Fruit fly (Drosophila melanogaster) whole organism, embryonic: ENCODE measurements around the gene CG14147.

Source experiments
- Blimp-1 ChIP-seq: fragments of 200-800 bp; sonication (Bioruptor generic); optimal IDR thresholded peaks from 3 replicates; lab custom pipeline; 2018; ENCODE audit warnings: missing biosample characterization, missing genetic modification characterization, mild to moderate bottlenecking, moderate library complexity, missing genetic modification reagents
- CG10267 ChIP-seq: fragments of 200-800 bp; sonication (Bioruptor generic); optimal IDR thresholded peaks from 2 replicates; lab custom pipeline; 2018; ENCODE audit warnings: missing biosample characterization, mild to moderate bottlenecking, missing genetic modification characterization, moderate library complexity
- CG10543 ChIP-seq: fragments of 200-800 bp; sonication (Bioruptor generic); optimal IDR thresholded peaks from 3 replicates; lab custom pipeline; 2017; ENCODE audit warnings: missing biosample characterization, mild to moderate bottlenecking, missing genetic modification characterization, moderate library complexity
- CG10959 ChIP-seq: fragments of 200-800 bp; sonication (Bioruptor generic); IDR thresholded peaks from 2 replicates; pipeline ENCODE4 v1.3.6; 2022; ENCODE audit warnings: missing biosample characterization, missing genetic modification characterization
- CG11695 ChIP-seq: fragments of 200-800 bp; sonication (Bioruptor generic); IDR thresholded peaks from 3 replicates; pipeline ENCODE4 v1.3.6; 2022; ENCODE audit warnings: missing biosample characterization, missing genetic modification characterization
- CG12744 ChIP-seq: fragments of 200-800 bp; sonication (Bioruptor generic); optimal IDR thresholded peaks from 2 replicates; lab custom pipeline; 2016; ENCODE audit warnings: missing biosample characterization, missing genetic modification characterization
- CG12942 ChIP-seq: fragments of 200-800 bp; sonication (Bioruptor generic); optimal IDR thresholded peaks from 3 replicates; lab custom pipeline; 2016; ENCODE audit warnings: missing biosample characterization, missing genetic modification characterization
- CG13894 ChIP-seq: fragments of 200-800 bp; sonication (Bioruptor generic); optimal IDR thresholded peaks from 3 replicates; lab custom pipeline; 2018; ENCODE audit warnings: missing biosample characterization, mild to moderate bottlenecking, missing genetic modification characterization, moderate library complexity
- CG14050 ChIP-seq: fragments of 200-800 bp; sonication (Bioruptor generic); IDR thresholded peaks from 3 replicates; pipeline ENCODE4 v1.3.6; 2022; ENCODE audit warnings: missing biosample characterization, missing genetic modification characterization
- CG16779 ChIP-seq: fragments of 200-800 bp; sonication (Bioruptor generic); IDR thresholded peaks from 2 replicates; pipeline ENCODE4 v1.3.6; 2022; ENCODE audit warnings: missing biosample characterization, missing genetic modification characterization
- CG2116 ChIP-seq: fragments of 200-800 bp; sonication (Bioruptor generic); optimal IDR thresholded peaks from 3 replicates; lab custom pipeline; 2018; ENCODE audit warnings: missing biosample characterization, mild to moderate bottlenecking, missing genetic modification characterization
- CG2202 ChIP-seq: fragments of 200-800 bp; sonication (Bioruptor generic); optimal IDR thresholded peaks from 2 replicates; lab custom pipeline; 2018; ENCODE audit warnings: missing biosample characterization, mild to moderate bottlenecking, missing genetic modification characterization
- CG30431 ChIP-seq: fragments of 200-800 bp; sonication (Bioruptor generic); optimal IDR thresholded peaks from 2 replicates; lab custom pipeline; 2017; ENCODE audit warnings: missing biosample characterization, missing genetic modification characterization
- CG3281 ChIP-seq: fragments of 200-800 bp; sonication (Bioruptor generic); optimal IDR thresholded peaks from 3 replicates; lab custom pipeline; 2017; ENCODE audit warnings: missing biosample characterization, mild to moderate bottlenecking, missing genetic modification characterization
- CG3407 ChIP-seq: fragments of 200-800 bp; sonication (Bioruptor generic); optimal IDR thresholded peaks from 2 replicates; lab custom pipeline; 2018; ENCODE audit warnings: missing biosample characterization, mild to moderate bottlenecking, missing genetic modification characterization
- CG4360 ChIP-seq: fragments of 200-800 bp; sonication (Bioruptor generic); IDR thresholded peaks from 2 replicates; pipeline ENCODE4 v1.3.6; 2022; ENCODE audit warnings: missing biosample characterization, missing genetic modification characterization
- CG4404 ChIP-seq: fragments of 200-800 bp; sonication (Bioruptor generic); IDR thresholded peaks from 2 replicates; pipeline ENCODE4 v1.3.6; 2022; ENCODE audit warnings: missing biosample characterization, missing genetic modification characterization
- CG5180 ChIP-seq: fragments of 200-800 bp; sonication (Bioruptor generic); optimal IDR thresholded peaks from 3 replicates; lab custom pipeline; 2017; ENCODE audit warnings: missing biosample characterization, missing genetic modification characterization, mild to moderate bottlenecking, moderate library complexity, missing genetic modification reagents
- CG6689 ChIP-seq: fragments of 200-800 bp; sonication (Bioruptor generic); IDR thresholded peaks from 2 replicates; pipeline ENCODE4 v1.3.6; 2022; ENCODE audit warnings: missing biosample characterization, missing genetic modification characterization
- CG7556 ChIP-seq: fragments of 200-800 bp; sonication (Bioruptor generic); optimal IDR thresholded peaks from 2 replicates; lab custom pipeline; 2017; ENCODE audit warnings: missing biosample characterization, mild to moderate bottlenecking, missing genetic modification characterization
- CG8290 ChIP-seq, 3 experiments: fragments of 200-800 bp; sonication (Bioruptor generic); optimal IDR thresholded peaks; 2 replicates each; lab custom pipeline; 2016 to 2019; ENCODE audit warnings: missing biosample characterization in 3 of 3, missing genetic modification characterization in 3 of 3, mild to moderate bottlenecking in 2 of 3, moderate library complexity in 1 of 3
- CG8765 ChIP-seq: fragments of 200-800 bp; sonication (Bioruptor generic); IDR thresholded peaks from 2 replicates; pipeline ENCODE4 v1.3.6; 2022; ENCODE audit warnings: missing biosample characterization, missing genetic modification characterization
- CG9609 ChIP-seq: fragments of 200-800 bp; sonication (Bioruptor generic); optimal IDR thresholded peaks from 3 replicates; lab custom pipeline; 2016; ENCODE audit warnings: missing biosample characterization, missing genetic modification characterization
- Dbx ChIP-seq: fragments of 200-800 bp; sonication (Bioruptor generic); IDR thresholded peaks from 3 replicates; pipeline ENCODE4 v1.3.6; 2022; ENCODE audit warnings: missing biosample characterization, missing genetic modification characterization
- Deaf1 ChIP-seq: fragments of 200-800 bp; optimal IDR thresholded peaks from 3 replicates; lab custom pipeline; 2019; ENCODE audit warnings: missing biosample characterization, mild to moderate bottlenecking, missing genetic modification characterization, moderate library complexity
- Dip2 ChIP-seq: fragments of 200-800 bp; sonication (Bioruptor generic); IDR thresholded peaks from 2 replicates; pipeline ENCODE4 v1.3.6; 2022; ENCODE audit warnings: missing biosample characterization, missing genetic modification characterization
- Dref ChIP-seq: fragments of 200-800 bp; sonication (Bioruptor generic); IDR thresholded peaks from 2 replicates; pipeline ENCODE4 v1.3.6; 2022; ENCODE audit warnings: missing biosample characterization, missing genetic modification characterization
- Fer3 ChIP-seq: fragments of 200-800 bp; sonication (Bioruptor generic); optimal IDR thresholded peaks from 2 replicates; lab custom pipeline; 2018; ENCODE audit warnings: missing biosample characterization, mild to moderate bottlenecking, missing genetic modification characterization, moderate library complexity
- H2.0 ChIP-seq: fragments of 200-800 bp; sonication (Bioruptor generic); IDR thresholded peaks from 2 replicates; pipeline ENCODE4 v1.3.6; 2022; ENCODE audit warnings: missing biosample characterization, missing genetic modification characterization
- HLH54F ChIP-seq: fragments of 200-800 bp; sonication (Bioruptor generic); optimal IDR thresholded peaks from 3 replicates; lab custom pipeline; 2016; ENCODE audit warnings: missing biosample characterization, missing genetic modification characterization
- Hr51 ChIP-seq, 2 experiments: fragments of 200-800 bp; sonication (Bioruptor generic); optimal IDR thresholded peaks; 2 replicates in 1 of 2; 3 replicates in 1 of 2; lab custom pipeline; 2016 to 2018; ENCODE audit warnings: missing biosample characterization in 2 of 2, missing genetic modification characterization in 2 of 2, mild to moderate bottlenecking in 1 of 2, moderate library complexity in 1 of 2
- NK7.1 ChIP-seq: fragments of 200-800 bp; sonication (Bioruptor generic); optimal IDR thresholded peaks from 3 replicates; lab custom pipeline; 2016; ENCODE audit warnings: missing biosample characterization, missing genetic modification characterization
- Rfx ChIP-seq: fragments of 200-800 bp; sonication (Bioruptor generic); IDR thresholded peaks from 2 replicates; pipeline ENCODE4 v1.3.6; 2022; ENCODE audit warnings: missing biosample characterization, missing genetic modification characterization
- Side ChIP-seq: fragments of 200-800 bp; sonication (Bioruptor generic); optimal IDR thresholded peaks from 2 replicates; lab custom pipeline; 2016; ENCODE audit warnings: missing biosample characterization, missing genetic modification characterization
- Six4 ChIP-seq: fragments of 200-800 bp; sonication (Bioruptor generic); optimal IDR thresholded peaks from 2 replicates; lab custom pipeline; 2016; ENCODE audit warnings: missing biosample characterization, missing genetic modification characterization
- Sox102F ChIP-seq: fragments of 200-800 bp; sonication (Bioruptor generic); optimal IDR thresholded peaks from 2 replicates; lab custom pipeline; 2018; ENCODE audit warnings: missing biosample characterization, mild to moderate bottlenecking, missing genetic modification characterization, moderate library complexity
- abd-A ChIP-seq: fragments of 200-800 bp; sonication (Bioruptor generic); optimal IDR thresholded peaks from 3 replicates; lab custom pipeline; 2019; ENCODE audit warnings: missing biosample characterization, mild to moderate bottlenecking, missing genetic modification characterization, moderate library complexity
- az2 ChIP-seq: fragments of 200-800 bp; sonication (Bioruptor generic); optimal IDR thresholded peaks from 3 replicates; lab custom pipeline; 2016; ENCODE audit warnings: missing biosample characterization, missing genetic modification characterization
- bcd ChIP-seq: fragments of 200-800 bp; sonication (Bioruptor generic); optimal IDR thresholded peaks from 2 replicates; lab custom pipeline; 2017; ENCODE audit warnings: missing biosample characterization, mild to moderate bottlenecking, missing genetic modification characterization
- dimm ChIP-seq: fragments of 200-800 bp; sonication (Bioruptor generic); IDR thresholded peaks from 2 replicates; pipeline ENCODE4 v1.3.6; 2022; ENCODE audit warnings: missing biosample characterization, missing genetic modification characterization
- en ChIP-seq: fragments of 200-800 bp; sonication (Bioruptor generic); optimal IDR thresholded peaks from 2 replicates; lab custom pipeline; 2016; ENCODE audit warnings: missing biosample characterization, missing genetic modification characterization
- ftz-f1 ChIP-seq: fragments of 200-800 bp; sonication (Bioruptor generic); optimal IDR thresholded peaks from 2 replicates; lab custom pipeline; 2016; ENCODE audit warnings: missing biosample characterization, missing genetic modification characterization
- gro ChIP-seq: fragments of 200-800 bp; sonication (Bioruptor generic); optimal IDR thresholded peaks from 2 replicates; lab custom pipeline; 2016; ENCODE audit warnings: missing biosample characterization, missing genetic modification characterization
- gt ChIP-seq: fragments of 200-800 bp; sonication (Bioruptor generic); IDR thresholded peaks from 2 replicates; pipeline ENCODE4 v1.3.6; 2022; ENCODE audit warnings: missing biosample characterization, missing genetic modification characterization
- org-1 ChIP-seq: fragments of 200-800 bp; sonication (Bioruptor generic); optimal IDR thresholded peaks from 2 replicates; lab custom pipeline; 2017; ENCODE audit warnings: missing biosample characterization, missing genetic modification characterization
- pita ChIP-seq: fragments of 200-800 bp; sonication (Bioruptor generic); optimal IDR thresholded peaks from 2 replicates; lab custom pipeline; 2017; ENCODE audit warnings: missing biosample characterization, mild to moderate bottlenecking, missing genetic modification characterization
- ro ChIP-seq: fragments of 200-800 bp; sonication (Bioruptor generic); IDR thresholded peaks from 2 replicates; pipeline ENCODE4 v1.3.6; 2022; ENCODE audit warnings: missing biosample characterization, missing genetic modification characterization
- sd ChIP-seq: fragments of 200-800 bp; sonication (Bioruptor generic); optimal IDR thresholded peaks from 3 replicates; lab custom pipeline; 2018; ENCODE audit warnings: missing biosample characterization, mild to moderate bottlenecking, missing genetic modification characterization, moderate library complexity
- sim ChIP-seq: fragments of 200-800 bp; sonication (Bioruptor generic); IDR thresholded peaks from 2 replicates; pipeline ENCODE4 v1.3.6; 2022; ENCODE audit warnings: missing biosample characterization, missing genetic modification characterization
- ttk ChIP-seq: fragments of 200-800 bp; sonication (Bioruptor generic); IDR thresholded peaks from 2 replicates; pipeline ENCODE4 v2.1.2; 2022; ENCODE audit warnings: missing biosample characterization, missing genetic modification characterization
- z ChIP-seq: fragments of 200-800 bp; sonication (Bioruptor generic); IDR thresholded peaks from 3 replicates; pipeline ENCODE4 v1.3.6; 2022; ENCODE audit warnings: missing biosample characterization, missing genetic modification characterization
- zfh2 ChIP-seq: fragments of 200-800 bp; sonication (Bioruptor generic); optimal IDR thresholded peaks from 2 replicates; lab custom pipeline; 2016; ENCODE audit warnings: missing biosample characterization, missing genetic modification characterization

The CG14147 gene

dm6 chr3L:10951109-10951508 lies 21.3 kb upstream of the CG14147 start (continued):
- TF ChIP-seq CG10959 (GFP tag; lab: Robert Waterston, UW): no peak
- TF ChIP-seq dimm (GFP tag; lab: Robert Waterston, UW): no peak
- no peak for TF ChIP-seq ro
- TF ChIP-seq Dbx (GFP tag; lab: Robert Waterston, UW): no peak
- no peak for TF ChIP-seq NK7.1 (GFP tag; lab: Kevin White, UChicago)
- TF ChIP-seq CG8765 (GFP tag; lab: Robert Waterston, UW): no peak
- TF ChIP-seq ttk: no peak
- no peak for TF ChIP-seq CG14050 (GFP tag; lab: Robert Waterston, UW)
- peak; percentile 59 for TF ChIP-seq Blimp-1
- TF ChIP-seq CG6689 (GFP tag; lab: Robert Waterston, UW): 0 out of 2 replicates have a peak, but pooled peaks have one; percentile 12
- TF ChIP-seq CG2116: no peak
- no peak for TF ChIP-seq gro
- no peak for TF ChIP-seq CG4404 (GFP tag; lab: Robert Waterston, UW)
- TF ChIP-seq Hr51 (GFP tag; optimal IDR thresholded peaks at IDR 0.05; lab: Kevin White, UChicago): peak in 1 of 2 experiments; percentile 42
- TF ChIP-seq Sox102F: peak; percentile 65
- no peak for TF ChIP-seq CG30431 (GFP tag; lab: Kevin White, UChicago)
- no peak for TF ChIP-seq Dip2 (GFP tag; lab: Robert Waterston, UW)
- no peak for TF ChIP-seq Fer3
- TF ChIP-seq az2 (GFP tag; lab: Kevin White, UChicago): peak; percentile 14
- no peak for TF ChIP-seq org-1 (GFP tag; lab: Kevin White, UChicago)
- no peak for TF ChIP-seq CG9609 (GFP tag; lab: Kevin White, UChicago)
- no peak for TF ChIP-seq CG4360 (GFP tag; lab: Robert Waterston, UW)
- no peak for TF ChIP-seq H2.0 (GFP tag; lab: Robert Waterston, UW)
- peak; percentile 40 for TF ChIP-seq CG7556
- TF ChIP-seq CG11695: no peak
- TF ChIP-seq CG12744 (GFP tag; lab: Kevin White, UChicago): no peak
- TF ChIP-seq ftz-f1: no peak
- TF ChIP-seq CG13894: no peak
- no peak for TF ChIP-seq CG8290 (GFP tag; optimal IDR thresholded peaks at IDR 0.05; lab: Kevin White, UChicago)
- TF ChIP-seq CG8290 (tag; optimal IDR thresholded peaks at IDR 0.05; lab: Kevin White, UChicago): no peak
- TF ChIP-seq CG3281: no peak
- TF ChIP-seq CG10543 (GFP tag; lab: Kevin White, UChicago): no peak
- TF ChIP-seq bcd (GFP tag; lab: Kevin White, UChicago): no peak
- no peak for TF ChIP-seq pita (GFP tag; lab: Kevin White, UChicago)
- peak; percentile 61 for TF ChIP-seq CG10267
- no peak for TF ChIP-seq en (GFP tag; lab: Kevin White, UChicago)
- TF ChIP-seq Six4 (GFP tag; lab: Kevin White, UChicago): no peak
- TF ChIP-seq Deaf1 (tag; lab: Kevin White, UChicago): no peak
- TF ChIP-seq Side (GFP tag; lab: Kevin White, UChicago): no peak
- no peak for TF ChIP-seq zfh2 (GFP tag; lab: Kevin White, UChicago)
- no peak for TF ChIP-seq HLH54F (GFP tag; lab: Kevin White, UChicago)
- TF ChIP-seq abd-A (tag; lab: Kevin White, UChicago): no peak
- no peak for TF ChIP-seq Rfx (GFP tag; lab: Robert Waterston, UW)
- no peak for TF ChIP-seq CG16779 (GFP tag; lab: Robert Waterston, UW)
- peak; percentile 19 for TF ChIP-seq CG2202 (tag; lab: Kevin White, UChicago)
- TF ChIP-seq Dref: no peak
- TF ChIP-seq CG12942 (GFP tag; lab: Kevin White, UChicago): no peak
- TF ChIP-seq CG5180 (GFP tag; lab: Kevin White, UChicago): no peak
- TF ChIP-seq sd (tag; lab: Kevin White, UChicago): no peak
- no peak for TF ChIP-seq gt (GFP tag; lab: Robert Waterston, UW)
- no peak for TF ChIP-seq sim (GFP tag; lab: Robert Waterston, UW)
- peak; percentile 3 for TF ChIP-seq CG3407 (GFP tag; lab: Kevin White, UChicago)
- TF ChIP-seq z: no peak
